Worm (Caenorhabditis elegans): Measurements from ENCODE around the gene rcd-1.

ce11 chrII:3739647-3740046, 14.1 kb upstream of the rcd-1 start, which contains the start of gene F12E12.2:
- TF ChIP-seq elt-3 (tag; optimal IDR thresholded peaks at IDR 0.05) (no peak), nhr-19 (GFP tag; conservative IDR thresholded peaks at IDR 0.05) (no peak), nhr-77 (tag; optimal IDR thresholded peaks at IDR 0.05) (no peak), ama-1 (optimal IDR thresholded peaks at IDR 0.05) (no peak), aha-1 (tag; optimal IDR thresholded peaks at IDR 0.05) (no peak)
